Fruit fly (Drosophila melanogaster) whole organism, embryonic: ENCODE data around the gene Cyp12a4.
A peak's percentile ranks its signal among the peaks of the same experiment; 100 is the strongest.

Experiments
- Ada2b ChIP-seq: fragments of 200-800 bp; sonication (Bioruptor generic); IDR thresholded peaks from 2 replicates; pipeline ENCODE4 v1.3.6; 2022; ENCODE audit warnings: missing biosample characterization, missing genetic modification characterization
- Awh ChIP-seq: fragments of 200-800 bp; sonication (Bioruptor generic); IDR thresholded peaks from 2 replicates; pipeline ENCODE4, ENCODE4 v1.3.6; 2022; ENCODE audit warnings: missing biosample characterization, missing genetic modification characterization
- CG10543 ChIP-seq: fragments of 200-800 bp; sonication (Bioruptor generic); optimal IDR thresholded peaks from 3 replicates; lab custom pipeline; 2017; ENCODE audit warnings: missing biosample characterization, mild to moderate bottlenecking, missing genetic modification characterization, moderate library complexity
- CG11398 ChIP-seq: fragments of 200-800 bp; sonication (Bioruptor generic); optimal IDR thresholded peaks from 2 replicates; lab custom pipeline; 2016; ENCODE audit warnings: missing biosample characterization, missing genetic modification characterization
- CG12219 ChIP-seq: fragments of 200-800 bp; sonication (Bioruptor generic); optimal IDR thresholded peaks from 3 replicates; lab custom pipeline; 2018; ENCODE audit warnings: missing biosample characterization, mild to moderate bottlenecking, missing genetic modification characterization
- CG13296 ChIP-seq: fragments of 200-800 bp; sonication (Bioruptor generic); optimal IDR thresholded peaks from 3 replicates; lab custom pipeline; 2018; ENCODE audit warnings: missing biosample characterization, mild to moderate bottlenecking, missing genetic modification characterization
- CG1603 ChIP-seq: fragments of 200-800 bp; sonication (Bioruptor generic); optimal IDR thresholded peaks from 2 replicates; lab custom pipeline; 2019; ENCODE audit warnings: missing biosample characterization, mild to moderate bottlenecking, missing genetic modification characterization, moderate library complexity
- CG17359 ChIP-seq: fragments of 200-800 bp; sonication (Bioruptor generic); optimal IDR thresholded peaks from 3 replicates; lab custom pipeline; 2018; ENCODE audit warnings: missing biosample characterization, mild to moderate bottlenecking, missing genetic modification characterization, moderate library complexity
- CG18599 ChIP-seq: fragments of 200-800 bp; sonication (Bioruptor generic); optimal IDR thresholded peaks from 3 replicates; lab custom pipeline; 2017; ENCODE audit warnings: missing biosample characterization, missing genetic modification characterization, mild to moderate bottlenecking, moderate library complexity, missing genetic modification reagents
- CG18619 ChIP-seq: fragments of 200-800 bp; sonication (Bioruptor generic); optimal IDR thresholded peaks from 3 replicates; lab custom pipeline; 2017; ENCODE audit warnings: missing biosample characterization, mild to moderate bottlenecking, missing genetic modification characterization
- CG34224 ChIP-seq: fragments of 200-800 bp; sonication (Bioruptor generic); IDR thresholded peaks from 3 replicates; pipeline ENCODE4 v1.3.6; 2022; ENCODE audit warnings: missing biosample characterization, missing genetic modification characterization; ENCODE audit not compliant: partially characterized antibody
- CG4360 ChIP-seq: fragments of 200-800 bp; sonication (Bioruptor generic); IDR thresholded peaks from 2 replicates; pipeline ENCODE4 v1.3.6; 2022; ENCODE audit warnings: missing biosample characterization, missing genetic modification characterization
- CG7357 ChIP-seq: fragments of 200-800 bp; sonication (Bioruptor generic); IDR thresholded peaks from 3 replicates; pipeline ENCODE4 v1.3.6; 2022; ENCODE audit warnings: missing biosample characterization, missing genetic modification characterization
- CG7556 ChIP-seq: fragments of 200-800 bp; sonication (Bioruptor generic); optimal IDR thresholded peaks from 2 replicates; lab custom pipeline; 2017; ENCODE audit warnings: missing biosample characterization, mild to moderate bottlenecking, missing genetic modification characterization
- CG9437 ChIP-seq: fragments of 200-800 bp; sonication (Bioruptor generic); optimal IDR thresholded peaks from 2 replicates; lab custom pipeline; 2018; ENCODE audit warnings: missing biosample characterization, mild to moderate bottlenecking, missing genetic modification characterization
- CG9876 ChIP-seq: fragments of 200-800 bp; sonication (Bioruptor generic); optimal IDR thresholded peaks from 2 replicates; lab custom pipeline; 2016; ENCODE audit warnings: missing biosample characterization, missing genetic modification characterization
- Dfd ChIP-seq, 2 experiments: fragments of >200 bp; optimal IDR thresholded peaks; 2 replicates each; lab custom pipeline; 2017; ENCODE audit warnings: missing biosample characterization in 2 of 2, missing genetic modification characterization in 2 of 2
- Dll ChIP-seq: fragments of 200-800 bp; sonication (Bioruptor generic); IDR thresholded peaks from 4 replicates; pipeline ENCODE4 v1.3.6; 2022; ENCODE audit warnings: missing biosample characterization, missing genetic modification characterization; ENCODE audit not compliant: partially characterized antibody
- Doc3 ChIP-seq: fragments of 200-800 bp; sonication (Bioruptor generic); IDR thresholded peaks from 3 replicates; pipeline ENCODE4 v1.3.6; 2022; ENCODE audit warnings: missing biosample characterization, missing genetic modification characterization; ENCODE audit not compliant: partially characterized antibody
- HmgD ChIP-seq: fragments of 200-800 bp; sonication (Bioruptor generic); optimal IDR thresholded peaks from 3 replicates; lab custom pipeline; 2016; ENCODE audit warnings: missing biosample characterization, missing genetic modification characterization
- HmgZ ChIP-seq: fragments of 200-800 bp; sonication (Bioruptor generic); optimal IDR thresholded peaks from 2 replicates; lab custom pipeline; 2018; ENCODE audit warnings: missing biosample characterization, mild to moderate bottlenecking, missing genetic modification characterization
- Nf-YC ChIP-seq: fragments of 200-800 bp; optimal IDR thresholded peaks from 3 replicates; lab custom pipeline; 2019; ENCODE audit warnings: missing biosample characterization, mild to moderate bottlenecking, missing genetic modification characterization, moderate library complexity
- Scr ChIP-seq: fragments of 200-800 bp; sonication (Bioruptor generic); IDR thresholded peaks from 2 replicates; pipeline ENCODE4 v1.3.6; 2022; ENCODE audit warnings: missing biosample characterization, missing genetic modification characterization; ENCODE audit not compliant: partially characterized antibody
- caup ChIP-seq: fragments of 200-800 bp; sonication (Bioruptor generic); optimal IDR thresholded peaks from 3 replicates; lab custom pipeline; 2017; ENCODE audit warnings: missing biosample characterization, mild to moderate bottlenecking, missing genetic modification characterization, moderate library complexity; ENCODE audit not compliant: severe bottlenecking
- cg ChIP-seq: fragments of 200-800 bp; sonication (Bioruptor generic); optimal IDR thresholded peaks from 3 replicates; lab custom pipeline; 2019; ENCODE audit warnings: missing biosample characterization, mild to moderate bottlenecking, missing genetic modification characterization, moderate library complexity
- chinmo ChIP-seq: fragments of 200-800 bp; sonication (Bioruptor generic); IDR thresholded peaks from 4 replicates; pipeline ENCODE4 v1.3.6; 2022; ENCODE audit warnings: missing biosample characterization, missing genetic modification characterization; ENCODE audit not compliant: partially characterized antibody
- chm ChIP-seq: fragments of 200-800 bp; sonication (Bioruptor generic); IDR thresholded peaks from 2 replicates; pipeline ENCODE4 v1.3.6; 2022; ENCODE audit warnings: missing biosample characterization, missing genetic modification characterization
- ems ChIP-seq: fragments of 200-800 bp; sonication (Bioruptor generic); optimal IDR thresholded peaks from 3 replicates; lab custom pipeline; 2016; ENCODE audit warnings: missing biosample characterization, missing genetic modification characterization
- fd3F ChIP-seq: fragments of 200-800 bp; sonication (Bioruptor generic); optimal IDR thresholded peaks from 2 replicates; lab custom pipeline; 2018; ENCODE audit warnings: missing biosample characterization, mild to moderate bottlenecking, missing genetic modification characterization, moderate library complexity
- gce ChIP-seq: fragments of 200-800 bp; sonication (Bioruptor generic); IDR thresholded peaks from 3 replicates; pipeline ENCODE4 v1.3.6; 2022; ENCODE audit warnings: missing biosample characterization, missing genetic modification characterization
- gem ChIP-seq: fragments of 200-800 bp; sonication (Bioruptor generic); optimal IDR thresholded peaks from 2 replicates; lab custom pipeline; 2019; ENCODE audit warnings: missing biosample characterization, mild to moderate bottlenecking, missing genetic modification characterization, moderate library complexity
- grau ChIP-seq: fragments of 200-800 bp; optimal IDR thresholded peaks from 3 replicates; lab custom pipeline; 2019; ENCODE audit warnings: missing biosample characterization, mild to moderate bottlenecking, missing genetic modification characterization, moderate library complexity
- gro ChIP-seq: fragments of 200-800 bp; sonication (Bioruptor generic); optimal IDR thresholded peaks from 2 replicates; lab custom pipeline; 2016; ENCODE audit warnings: missing biosample characterization, missing genetic modification characterization
- gsb-n ChIP-seq: fragments of 200-800 bp; sonication (Bioruptor generic); optimal IDR thresholded peaks from 3 replicates; lab custom pipeline; 2018; ENCODE audit warnings: missing biosample characterization, mild to moderate bottlenecking, missing genetic modification characterization
- lilli ChIP-seq: fragments of 200-800 bp; sonication (Bioruptor generic); optimal IDR thresholded peaks from 3 replicates; lab custom pipeline; 2016; ENCODE audit warnings: missing biosample characterization, missing genetic modification characterization
- lov ChIP-seq, 2 experiments: fragments of 200-800 bp in 1 of 2; fragments of >200 bp in 1 of 2; sonication (Bioruptor generic) in 1 of 2; IDR thresholded peaks in 1 of 2; optimal IDR thresholded peaks in 1 of 2; 2 replicates in 1 of 2; 3 replicates in 1 of 2; pipeline versions ENCODE4 v1.3.6 to Lab custom; 2017 to 2022; ENCODE audit warnings: missing biosample characterization in 1 of 2, missing genetic modification characterization in 1 of 2
- mld ChIP-seq: fragments of 200-800 bp; sonication (Bioruptor generic); IDR thresholded peaks from 3 replicates; pipeline ENCODE4 v1.3.6; 2022; ENCODE audit warnings: missing biosample characterization, missing genetic modification characterization; ENCODE audit not compliant: partially characterized antibody
- nmo ChIP-seq: fragments of 200-800 bp; sonication (Bioruptor generic); optimal IDR thresholded peaks from 2 replicates; lab custom pipeline; 2018; ENCODE audit warnings: missing biosample characterization, mild to moderate bottlenecking, missing genetic modification characterization, moderate library complexity
- onecut ChIP-seq: fragments of 200-800 bp; sonication (Bioruptor generic); IDR thresholded peaks from 2 replicates; pipeline ENCODE4 v1.3.6; 2022; ENCODE audit warnings: missing biosample characterization, missing genetic modification characterization
- psq ChIP-seq: fragments of 200-800 bp; sonication (Bioruptor generic); optimal IDR thresholded peaks from 2 replicates; lab custom pipeline; 2017; ENCODE audit warnings: missing biosample characterization, missing genetic modification characterization
- salm ChIP-seq: fragments of 200-800 bp; sonication (Bioruptor generic); optimal IDR thresholded peaks from 2 replicates; lab custom pipeline; 2018; ENCODE audit warnings: missing biosample characterization, mild to moderate bottlenecking, missing genetic modification characterization
- sd ChIP-seq: fragments of 200-800 bp; sonication (Bioruptor generic); optimal IDR thresholded peaks from 3 replicates; lab custom pipeline; 2018; ENCODE audit warnings: missing biosample characterization, mild to moderate bottlenecking, missing genetic modification characterization, moderate library complexity
- sna ChIP-seq: fragments of 200-800 bp; sonication (Bioruptor generic); IDR thresholded peaks from 2 replicates; pipeline ENCODE4 v1.3.6; 2022; ENCODE audit warnings: missing biosample characterization, missing genetic modification characterization; ENCODE audit not compliant: partially characterized antibody
- yki ChIP-seq: fragments of >200 bp; optimal IDR thresholded peaks from 3 replicates; lab custom pipeline; 2018
- zen ChIP-seq: fragments of 200-800 bp; sonication (Bioruptor generic); optimal IDR thresholded peaks from 3 replicates; lab custom pipeline; 2018; ENCODE audit warnings: missing biosample characterization, mild to moderate bottlenecking, missing genetic modification characterization, moderate library complexity
- zen2 ChIP-seq: fragments of 200-800 bp; sonication (Bioruptor generic); IDR thresholded peaks from 3 replicates; pipeline ENCODE4 v1.3.6; 2022; ENCODE audit warnings: missing biosample characterization, missing genetic modification characterization; ENCODE audit not compliant: partially characterized antibody

The Cyp12a4 gene

DNA sequence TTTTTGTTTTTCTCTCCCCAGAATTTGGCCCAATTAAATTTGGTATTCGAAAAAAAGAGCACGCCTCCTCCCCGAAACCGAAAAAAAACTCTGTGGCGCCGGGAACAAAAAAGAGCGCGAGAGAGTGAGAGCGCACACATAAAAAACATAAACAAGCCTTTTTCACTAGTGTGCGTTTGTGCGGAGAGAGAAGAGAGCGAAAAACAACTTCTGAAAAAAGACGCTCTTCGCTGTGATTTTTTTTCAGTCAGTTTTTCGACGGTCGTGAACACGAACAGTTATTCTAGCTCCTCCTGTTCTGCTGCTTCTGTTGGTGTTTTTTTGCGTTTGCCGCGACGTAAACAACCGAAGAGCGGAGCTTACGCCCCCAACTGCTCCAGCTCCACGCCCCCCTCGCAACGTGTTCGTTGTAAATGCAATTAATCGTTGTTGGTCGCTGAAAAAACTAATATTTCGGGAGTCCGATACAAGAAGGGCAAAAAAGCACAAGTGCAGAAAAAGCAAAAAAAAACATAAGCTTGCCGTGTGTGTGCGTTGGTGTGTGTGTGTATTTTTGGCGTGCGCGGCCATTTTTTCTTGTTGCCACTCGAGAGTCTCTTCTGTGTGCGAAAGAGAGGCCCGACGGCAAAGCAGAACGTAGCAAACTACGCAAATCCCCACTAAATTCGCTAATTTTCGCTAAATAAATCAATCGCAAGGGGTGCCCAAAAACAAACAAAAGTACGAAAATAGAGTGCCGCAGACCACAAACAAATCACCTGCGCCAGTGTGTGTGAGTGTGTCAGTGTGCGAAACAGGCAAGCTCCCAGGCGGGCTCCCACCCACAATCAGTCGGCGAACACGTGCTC, 29.2 kb downstream of the Cyp12a4 start, which contains the start of gene sqz (continued):
- TF ChIP-seq chinmo (GFP tag; lab: Robert Waterston, UW), result peak; percentile 82; the same call in 3 of the 4 replicates
- peak; percentile 76 for TF ChIP-seq CG4360 (GFP tag; lab: Robert Waterston, UW)
- peak; percentile 25 for TF ChIP-seq CG18599 (GFP tag; lab: Kevin White, UChicago)
- TF ChIP-seq gce (GFP tag; lab: Robert Waterston, UW), result 0 out of 3 replicates have a peak, but pooled peaks have one; percentile 23
- peak; percentile 68 for TF ChIP-seq Dll (GFP tag; lab: Robert Waterston, UW)
- peak; percentile 57; the same call in 1 of the 2 replicates for TF ChIP-seq Awh
- no peak for TF ChIP-seq lov (optimal IDR thresholded peaks at IDR 0.05; lab: Kevin White, UChicago)
- 0 out of 3 replicates have a peak, but pooled peaks have one; percentile 34 for TF ChIP-seq lov (GFP tag; IDR thresholded peaks at IDR 0.05; lab: Robert Waterston, UW)
- peak; percentile 47 for TF ChIP-seq CG10543
- TF ChIP-seq caup (GFP tag; lab: Kevin White, UChicago), result peak; percentile 39
- TF ChIP-seq yki (lab: Kevin White, UChicago), result peak; percentile 80
- peak; percentile 19 for TF ChIP-seq Nf-YC
- no peak for TF ChIP-seq zen (tag; lab: Kevin White, UChicago)
- TF ChIP-seq gem (tag; lab: Kevin White, UChicago), result no peak
- TF ChIP-seq mld (GFP tag; lab: Robert Waterston, UW), result no peak
- TF ChIP-seq CG9437 (GFP tag; lab: Kevin White, UChicago), result peak; percentile 56
- peak; percentile 13 for TF ChIP-seq grau (tag; lab: Kevin White, UChicago)
- TF ChIP-seq sd, result peak; percentile 43
- no peak for TF ChIP-seq CG7357 (GFP tag; lab: Robert Waterston, UW)
- peak; percentile 7 for TF ChIP-seq CG12219
- TF ChIP-seq cg (GFP tag; lab: Kevin White, UChicago), result peak; percentile 94
- peak; percentile 16 for TF ChIP-seq gro (GFP tag; lab: Kevin White, UChicago)
- TF ChIP-seq Scr (GFP tag; lab: Robert Waterston, UW), result peak; percentile 38
- TF ChIP-seq nmo (GFP tag; lab: Kevin White, UChicago), result no peak
- peak; percentile 21 for TF ChIP-seq gsb-n (tag; lab: Kevin White, UChicago)
- TF ChIP-seq Doc3 (GFP tag; lab: Robert Waterston, UW), result 0 out of 3 replicates have a peak, but pooled peaks have one; percentile 36
- TF ChIP-seq psq (GFP tag; lab: Kevin White, UChicago), result peak; percentile 50
- peak; percentile 2 for TF ChIP-seq HmgZ (tag; lab: Kevin White, UChicago)
- TF ChIP-seq sna (GFP tag; lab: Robert Waterston, UW), result peak; percentile 49; the same call in 1 of the 2 replicates
- no peak for TF ChIP-seq fd3F (GFP tag; lab: Kevin White, UChicago)
- TF ChIP-seq onecut, result 0 out of 2 replicates have a peak, but pooled peaks have one; percentile 20
- peak; percentile 19 for TF ChIP-seq CG13296 (GFP tag; lab: Kevin White, UChicago)
- TF ChIP-seq lilli (GFP tag; lab: Kevin White, UChicago), result no peak
- TF ChIP-seq CG9876 (GFP tag; lab: Kevin White, UChicago), result no peak
- no peak for TF ChIP-seq Ada2b
- no peak for TF ChIP-seq CG1603 (tag; lab: Kevin White, UChicago)
- no peak for TF ChIP-seq CG11398 (GFP tag; lab: Kevin White, UChicago)
- no peak for TF ChIP-seq salm
- TF ChIP-seq HmgD (GFP tag; lab: Kevin White, UChicago), result peak; percentile 15
- TF ChIP-seq Dfd (GFP tag; optimal IDR thresholded peaks at IDR 0.05; lab: Kevin White, UChicago), result no peak
- 0 out of 3 replicates have a peak, but pooled peaks have one; percentile 37 for TF ChIP-seq zen2
- no peak for TF ChIP-seq CG17359 (tag; lab: Kevin White, UChicago)
- no peak for TF ChIP-seq CG7556
- TF ChIP-seq CG34224 (GFP tag; lab: Robert Waterston, UW), result peak; percentile 73
- peak; percentile 77 for TF ChIP-seq chm
- TF ChIP-seq ems (GFP tag; lab: Kevin White, UChicago), result no peak
- no peak for TF ChIP-seq CG18619 (GFP tag; lab: Kevin White, UChicago)
